Fruit fly (Drosophila melanogaster): ENCODE data around the gene Sam-S.

DNA sequence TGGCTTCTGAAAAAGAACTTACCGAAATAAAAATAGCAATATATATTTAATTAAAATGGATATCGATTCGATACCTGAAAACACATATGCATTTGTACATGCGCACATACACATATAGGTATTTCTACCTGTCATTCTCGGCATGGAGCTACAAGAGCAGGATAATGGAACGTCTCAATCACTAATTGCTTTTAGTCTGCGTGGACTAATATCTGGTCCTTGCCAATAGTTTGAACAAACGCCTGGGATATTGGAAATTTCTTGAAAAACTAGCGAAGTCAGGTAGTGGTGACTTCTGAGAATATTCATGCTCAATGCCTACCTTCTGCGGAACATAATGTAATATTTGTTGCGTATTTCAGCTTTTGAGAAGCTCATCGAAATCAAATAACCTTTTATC, 17.5 kb upstream of the Sam-S start:
- TF ChIP-seq CG8159 (tag; optimal IDR thresholded peaks at IDR 0.05) (no peak), CG9948 (tag; optimal IDR thresholded peaks at IDR 0.05) (no peak), CG15710 (tag; optimal IDR thresholded peaks at IDR 0.05) (no peak), CG32121 (GFP tag; IDR thresholded peaks at IDR 0.05) (no peak), CG10348 (GFP tag; IDR thresholded peaks at IDR 0.05) (no peak), CG34367 (tag; optimal IDR thresholded peaks at IDR 0.05) (no peak), rn (GFP tag; IDR thresholded peaks at IDR 0.05) (no peak), Pif1A (GFP tag; optimal IDR thresholded peaks at IDR 0.05) (no peak), EcR (GFP tag; optimal IDR thresholded peaks at IDR 0.05) (no peak), CG12605 (GFP tag; IDR thresholded peaks at IDR 0.05) (no peak)

Measured in whole organism, pupa.